Worm (Caenorhabditis elegans) whole organism, young adult: ENCODE data around the gene F52D2.12.
"Not testable (repeated sequence)": the region's sequence is repeated elsewhere in the genome, so short reads cannot be mapped to it uniquely, and the experiment has no call there.

Experiments used
- F49E8.2 ChIP-seq: sonication (generic microtip); optimal IDR thresholded peaks from 3 replicates; lab custom pipeline; 2017; ENCODE audit warnings: missing genetic modification characterization, mild to moderate bottlenecking, missing compliant biosample characterization, antibody characterized with exemption, moderate library complexity; ENCODE audit not compliant: insufficient read depth
- aptf-2 ChIP-seq: fragments of 200-800 bp; sonication (Bioruptor generic); conservative IDR thresholded peaks from 2 replicates; pipeline ENCODE4 v1.3.6; 2022; ENCODE audit warnings: missing genetic modification reagents, missing genetic modification characterization, missing compliant biosample characterization
- atf-7 ChIP-seq: sonication (generic microtip); optimal IDR thresholded peaks from 2 replicates; lab custom pipeline; 2017; ENCODE audit warnings: mild to moderate bottlenecking, missing genetic modification characterization, missing compliant biosample characterization
- attf-3 ChIP-seq: fragments of 200-800 bp; sonication (Bioruptor generic); conservative IDR thresholded peaks from 2 replicates; pipeline ENCODE4 v1.3.6; 2022; ENCODE audit warnings: missing genetic modification reagents, missing genetic modification characterization, missing compliant biosample characterization
- nhr-90 ChIP-seq: sonication (generic microtip); optimal IDR thresholded peaks from 2 replicates; lab custom pipeline; 2016; ENCODE audit warnings: missing genotype, mild to moderate bottlenecking, missing genetic modification characterization, missing compliant biosample characterization
- rcor-1 ChIP-seq: fragments of 200-800 bp; sonication (Bioruptor generic); IDR thresholded peaks from 2 replicates; pipeline ENCODE4 v1.3.6; 2022; ENCODE audit warnings: missing genetic modification reagents, missing genetic modification characterization, missing compliant biosample characterization
- unc-130 ChIP-seq: sonication (generic microtip); optimal IDR thresholded peaks from 2 replicates; lab custom pipeline; 2016; ENCODE audit warnings: missing genetic modification reagents, missing genetic modification characterization, missing compliant biosample characterization
- ztf-26 ChIP-seq: sonication (generic microtip); optimal IDR thresholded peaks from 2 replicates; lab custom pipeline; 2017; ENCODE audit warnings: missing genetic modification characterization, missing compliant biosample characterization

DNA sequence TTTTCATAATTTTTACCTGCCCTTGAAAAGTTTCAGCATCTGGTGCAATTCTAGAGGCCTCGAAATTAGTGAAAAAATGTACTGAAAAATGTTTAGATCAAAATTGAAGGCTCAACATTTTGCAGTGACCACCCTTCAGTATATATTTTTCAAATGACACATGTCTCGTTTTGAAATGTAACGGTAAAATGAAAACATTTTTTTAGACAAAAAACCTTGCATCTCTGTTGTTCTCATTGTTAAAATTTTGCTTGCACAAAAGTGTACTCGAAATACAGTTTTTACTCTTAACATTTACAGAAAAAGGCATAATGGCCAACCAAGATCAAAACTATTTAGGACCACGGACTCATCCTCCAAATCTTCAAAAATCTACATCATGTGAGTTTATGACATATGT, 48.5 kb downstream of the F52D2.12 start, which contains the start of gene Y102A11A.2:
- TF ChIP-seq atf-7 (tag; lab: Kevin White, UChicago); aptf-2; rcor-1 (GFP tag; lab: Robert Waterston, UW); unc-130 (GFP tag; lab: Kevin White, UChicago); F49E8.2 (tag; lab: Kevin White, UChicago); ztf-26; attf-3; nhr-90 (tag; lab: Kevin White, UChicago): not testable (repeated sequence)
